Worm (Caenorhabditis elegans): ENCODE results near the gene R13H4.7.

Gene R13H4.7

ce11 chrV:11819451-11819850 lies 48.6 kb downstream of the R13H4.7 start (continued):
- TF ChIP-seq unc-62 (GFP tag; optimal IDR thresholded peaks at IDR 0.05) (no peak), ets-4 (GFP tag; optimal IDR thresholded peaks at IDR 0.05) (no peak)

ce11 chrV:11818786-11819185 lies 49.3 kb downstream of the R13H4.7 start:
- TF ChIP-seq hmg-1.2 (GFP tag; IDR thresholded peaks at IDR 0.05) (peak; percentile 19; the same call in 1 of the 2 replicates), nfyb-1 (GFP tag; IDR thresholded peaks at IDR 0.05) (peak; percentile 24; the same call in 1 of the 2 replicates), dpl-1 (GFP tag; optimal IDR thresholded peaks at IDR 0.05) (no peak), lin-35 (GFP tag; optimal IDR thresholded peaks at IDR 0.05) (peak in 1 of 3 experiments; percentile 18), ama-1 (optimal IDR thresholded peaks at IDR 0.05) (no peak), ama-1 (GFP tag; optimal IDR thresholded peaks at IDR 0.05) (no peak)

- peak; percentile 50 for TF ChIP-seq nfyb-1 (GFP tag; IDR thresholded peaks at IDR 0.05)
- TF ChIP-seq hmg-1.2 (GFP tag; IDR thresholded peaks at IDR 0.05), result 0 out of 2 replicates have a peak, but pooled peaks have one; percentile 3
- TF ChIP-seq C06A6.2 (GFP tag; conservative IDR thresholded peaks at IDR 0.05), result 0 out of 2 replicates have a peak, but pooled peaks have one; percentile 10
- peak; percentile 37; the same call in 1 of the 2 replicates for TF ChIP-seq ekl-4 (GFP tag; IDR thresholded peaks at IDR 0.05)
- no peak for TF ChIP-seq ets-4 (GFP tag; optimal IDR thresholded peaks at IDR 0.05)
- TF ChIP-seq pbrm-1 (GFP tag; IDR thresholded peaks at IDR 0.05), result no peak
- no peak for TF ChIP-seq unc-62 (GFP tag; optimal IDR thresholded peaks at IDR 0.05)
- TF ChIP-seq madf-8 (GFP tag; conservative IDR thresholded peaks at IDR 0.05), result no peak
- no peak for TF ChIP-seq ceh-100 (GFP tag; IDR thresholded peaks at IDR 0.05)
- 0 out of 2 replicates have a peak, but pooled peaks have one; percentile 40 for TF ChIP-seq Y53G8AR.9 (GFP tag; conservative IDR thresholded peaks at IDR 0.05)
Measured at ce11 chrV:11818064-11818463, 50.0 kb downstream of the R13H4.7 start.

ce11 chrV:11817263-11817726 lies 50.7 kb downstream of the R13H4.7 start:
- peak; percentile 66; the same call in 1 of the 2 replicates for TF ChIP-seq pbrm-1 (GFP tag; IDR thresholded peaks at IDR 0.05)
- 0 out of 2 replicates have a peak, but pooled peaks have one; percentile 51 for TF ChIP-seq K11D2.4 (GFP tag; IDR thresholded peaks at IDR 0.05)
- peak; percentile 91 for TF ChIP-seq Y53G8AR.9 (GFP tag; conservative IDR thresholded peaks at IDR 0.05)
- peak; percentile 59 for TF ChIP-seq madf-6 (GFP tag; IDR thresholded peaks at IDR 0.05)
- no peak for TF ChIP-seq ztf-18 (tag; optimal IDR thresholded peaks at IDR 0.05)
- no peak; the same call in 1 of the 2 replicates for TF ChIP-seq hmg-20 (GFP tag; IDR thresholded peaks at IDR 0.05)
- peak; percentile 16; the same call in 1 of the 2 replicates for TF ChIP-seq C06A6.2 (GFP tag; conservative IDR thresholded peaks at IDR 0.05)
- TF ChIP-seq ekl-4 (GFP tag; IDR thresholded peaks at IDR 0.05), result peak; percentile 29; the same call in 1 of the 2 replicates
- peak; percentile 78 for TF ChIP-seq egl-44 (GFP tag; IDR thresholded peaks at IDR 0.05)
- peak; percentile 82 for TF ChIP-seq repo-1 (tag; optimal IDR thresholded peaks at IDR 0.05)
- no peak for TF ChIP-seq hrde-1 (tag; optimal IDR thresholded peaks at IDR 0.05; ENCODE audit: borderline replicate concordance)
- TF ChIP-seq let-607 (tag; optimal IDR thresholded peaks at IDR 0.05), result no peak
- peak; percentile 83 for TF ChIP-seq nfyb-1 (GFP tag; IDR thresholded peaks at IDR 0.05)
- peak; percentile 91 for TF ChIP-seq Y56A3A.18 (GFP tag; IDR thresholded peaks at IDR 0.05)
- peak; percentile 15; the same call in 1 of the 2 replicates for TF ChIP-seq hmg-1.2 (GFP tag; IDR thresholded peaks at IDR 0.05)
- peak; percentile 31; the same call in 1 of the 2 replicates for TF ChIP-seq dox-1 (GFP tag; IDR thresholded peaks at IDR 0.05)
- peak; percentile 69; the same call in 1 of the 2 replicates for TF ChIP-seq lin-26 (GFP tag; IDR thresholded peaks at IDR 0.05)
- TF ChIP-seq ceh-58 (GFP tag; IDR thresholded peaks at IDR 0.05), result 0 out of 2 replicates have a peak, but pooled peaks have one; percentile 64
- no peak for TF ChIP-seq F37B4.10 (GFP tag; IDR thresholded peaks at IDR 0.05)
- peak; percentile 55 for TF ChIP-seq tlf-1 (GFP tag; optimal IDR thresholded peaks at IDR 0.05)
- peak; percentile 43; the same call in 1 of the 2 replicates for TF ChIP-seq cebp-1 (GFP tag; IDR thresholded peaks at IDR 0.05)
- peak; percentile 30 for TF ChIP-seq cebp-1 (tag; optimal IDR thresholded peaks at IDR 0.05)

Data from whole organism, young adult.